Worm (Caenorhabditis elegans): ENCODE results near the gene F59B2.13.

F59B2.13 gene

DNA sequence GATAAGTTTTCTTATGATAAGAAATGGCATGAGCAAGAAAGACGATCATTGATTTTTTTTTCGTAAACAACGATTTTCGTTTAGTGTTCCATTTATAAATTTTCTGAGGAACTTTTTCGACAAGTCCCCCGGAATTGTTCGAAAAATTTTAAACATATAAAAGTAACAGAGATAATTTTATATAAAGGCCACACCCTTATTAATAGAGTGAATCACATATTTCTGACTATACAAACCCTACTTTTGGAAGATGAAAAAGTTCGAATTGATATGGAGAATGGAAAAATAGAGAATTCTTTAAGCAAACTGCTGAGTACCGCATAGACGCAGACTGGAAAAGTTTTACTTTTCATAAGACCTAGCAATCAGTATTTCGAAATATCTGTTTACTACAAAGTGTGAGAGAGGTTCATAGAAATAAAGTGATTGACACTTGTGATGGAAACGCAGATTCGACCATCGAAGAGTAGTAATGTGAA is 24.3 kb upstream of the F59B2.13 start (continued):
- peak; percentile 43; the same call in 1 of the 2 replicates for TF ChIP-seq madf-6 (GFP tag; IDR thresholded peaks at IDR 0.05)
- peak in 1 of 3 experiments; percentile 15 for TF ChIP-seq lin-35 (GFP tag; optimal IDR thresholded peaks at IDR 0.05)
- no peak for TF ChIP-seq ZK185.1 (tag; optimal IDR thresholded peaks at IDR 0.05; ENCODE audit: poor library complexity, severe bottlenecking)
- TF ChIP-seq lag-1 (GFP tag; IDR thresholded peaks at IDR 0.05): no peak
- no peak for TF ChIP-seq nhr-120 (GFP tag; IDR thresholded peaks at IDR 0.05)
- TF ChIP-seq Y67H2A.10 (GFP tag; conservative IDR thresholded peaks at IDR 0.05): no peak
- peak; percentile 42; the same call in 1 of the 2 replicates for TF ChIP-seq ceh-40 (GFP tag; IDR thresholded peaks at IDR 0.05)
- TF ChIP-seq ceh-27 (GFP tag; optimal IDR thresholded peaks at IDR 0.05): peak; percentile 76
- no peak for TF ChIP-seq F39B2.1 (GFP tag; IDR thresholded peaks at IDR 0.05)
- peak; percentile 72 for TF ChIP-seq mel-28 (tag; optimal IDR thresholded peaks at IDR 0.05; ENCODE audit: borderline replicate concordance)
- TF ChIP-seq lin-40 (tag; optimal IDR thresholded peaks at IDR 0.05): peak; percentile 67
- TF ChIP-seq nfyb-1 (GFP tag; IDR thresholded peaks at IDR 0.05): peak; percentile 90
- TF ChIP-seq B0261.1 (tag; optimal IDR thresholded peaks at IDR 0.05): peak; percentile 33
- peak; percentile 76 for TF ChIP-seq dox-1 (GFP tag; IDR thresholded peaks at IDR 0.05)
- no peak for TF ChIP-seq egrh-3 (GFP tag; IDR thresholded peaks at IDR 0.05)
- TF ChIP-seq snpc-1.3 (tag; optimal IDR thresholded peaks at IDR 0.05; ENCODE audit: insufficient read depth): peak; percentile 35
- no peak for TF ChIP-seq nhr-179 (tag; optimal IDR thresholded peaks at IDR 0.05)
- peak; percentile 85 for TF ChIP-seq F10E7.11 (tag; optimal IDR thresholded peaks at IDR 0.05)
- TF ChIP-seq rec-8 (tag; optimal IDR thresholded peaks at IDR 0.05): no peak
- no peak for TF ChIP-seq athp-1 (tag; optimal IDR thresholded peaks at IDR 0.05)
- peak; percentile 63 for TF ChIP-seq K12H6.12 (tag; optimal IDR thresholded peaks at IDR 0.05)
- no peak for TF ChIP-seq sea-2 (GFP tag; IDR thresholded peaks at IDR 0.05)
- peak; percentile 84; the same call in 1 of the 2 replicates for TF ChIP-seq Y53G8AR.9 (GFP tag; conservative IDR thresholded peaks at IDR 0.05)
- no peak for TF ChIP-seq ztf-6 (GFP tag; IDR thresholded peaks at IDR 0.05)
- TF ChIP-seq lir-1 (GFP tag; conservative IDR thresholded peaks at IDR 0.05): peak; percentile 44
- TF ChIP-seq K11D2.4 (GFP tag; IDR thresholded peaks at IDR 0.05): peak; percentile 49
- TF ChIP-seq hsf-1 (GFP tag; IDR thresholded peaks at IDR 0.05): peak; percentile 79
- TF ChIP-seq sdz-38 (tag; optimal IDR thresholded peaks at IDR 0.05): no peak
- TF ChIP-seq attf-5 (GFP tag; optimal IDR thresholded peaks at IDR 0.05): peak; percentile 89
- TF ChIP-seq ceh-91 (GFP tag; IDR thresholded peaks at IDR 0.05): no peak
- no peak for TF ChIP-seq him-1 (tag; optimal IDR thresholded peaks at IDR 0.05)
- peak; percentile 45; the same call in 1 of the 2 replicates for TF ChIP-seq egl-44 (GFP tag; IDR thresholded peaks at IDR 0.05)
- TF ChIP-seq repo-1 (tag; optimal IDR thresholded peaks at IDR 0.05): peak; percentile 80
- TF ChIP-seq attf-6 (GFP tag; IDR thresholded peaks at IDR 0.05): no peak
- TF ChIP-seq hlh-26 (GFP tag; conservative IDR thresholded peaks at IDR 0.05): no peak
- peak; percentile 10; the same call in 1 of the 2 replicates for TF ChIP-seq F33H1.4 (GFP tag; IDR thresholded peaks at IDR 0.05)
- peak; percentile 47 for TF ChIP-seq zim-3 (tag; optimal IDR thresholded peaks at IDR 0.05)
- peak; percentile 63; the same call in 1 of the 2 replicates for TF ChIP-seq let-526 (GFP tag; IDR thresholded peaks at IDR 0.05)
- no peak for TF ChIP-seq attf-3 (GFP tag; conservative IDR thresholded peaks at IDR 0.05)
- peak; percentile 98 for TF ChIP-seq cebp-1 (GFP tag; IDR thresholded peaks at IDR 0.05)
- peak; percentile 98 for TF ChIP-seq cebp-1 (tag; optimal IDR thresholded peaks at IDR 0.05)
- peak; percentile 20 for TF ChIP-seq akir-1 (GFP tag; optimal IDR thresholded peaks at IDR 0.05)
- TF ChIP-seq B0035.1 (tag; optimal IDR thresholded peaks at IDR 0.05): no peak
- no peak for TF ChIP-seq mxl-1 (tag; optimal IDR thresholded peaks at IDR 0.05)
- peak; percentile 59; the same call in 1 of the 2 replicates for TF ChIP-seq ekl-4 (GFP tag; IDR thresholded peaks at IDR 0.05)
